Fruit fly (Drosophila melanogaster) whole organism, embryonic: ENCODE data around the gene CG13995.

Source experiments
- ATbp ChIP-seq: fragments of 200-800 bp; sonication (Bioruptor generic); optimal IDR thresholded peaks from 2 replicates; lab custom pipeline; 2017; ENCODE audit warnings: missing biosample characterization, mild to moderate bottlenecking, missing genetic modification characterization, missing genetic modification reagents
- Adf1 ChIP-seq: fragments of 200-800 bp; sonication (Bioruptor generic); IDR thresholded peaks from 2 replicates; pipeline ENCODE4 v1.3.6; 2022; ENCODE audit warnings: missing biosample characterization, missing genetic modification characterization
- Atf-2 ChIP-seq: fragments of 200-800 bp; sonication (Bioruptor generic); optimal IDR thresholded peaks from 2 replicates; lab custom pipeline; 2016; ENCODE audit warnings: missing biosample characterization, missing genetic modification characterization
- BEAF-32 ChIP-seq: fragments of 200-800 bp; sonication (Bioruptor generic); optimal IDR thresholded peaks from 3 replicates; lab custom pipeline; 2017; ENCODE audit warnings: missing biosample characterization, missing genetic modification characterization, mild to moderate bottlenecking, moderate library complexity, missing genetic modification reagents
- CG10979 ChIP-seq: fragments of 200-800 bp; sonication (Bioruptor generic); optimal IDR thresholded peaks from 2 replicates; lab custom pipeline; 2018; ENCODE audit warnings: missing biosample characterization, mild to moderate bottlenecking, missing genetic modification characterization, moderate library complexity
- CG11085 ChIP-seq: fragments of 200-800 bp; sonication (Bioruptor generic); IDR thresholded peaks from 2 replicates; pipeline ENCODE4 v1.3.6; 2022; ENCODE audit warnings: missing biosample characterization, missing genetic modification characterization
- CG11504 ChIP-seq: fragments of 200-800 bp; sonication (Bioruptor generic); optimal IDR thresholded peaks from 3 replicates; lab custom pipeline; 2019; ENCODE audit warnings: missing biosample characterization, mild to moderate bottlenecking, missing genetic modification characterization, moderate library complexity
- CG11723 ChIP-seq: fragments of 200-800 bp; sonication (Bioruptor generic); optimal IDR thresholded peaks from 2 replicates; lab custom pipeline; 2017; ENCODE audit warnings: missing biosample characterization, mild to moderate bottlenecking, missing genetic modification characterization
- CG12155 ChIP-seq: fragments of 200-800 bp; sonication (Bioruptor generic); optimal IDR thresholded peaks from 3 replicates; lab custom pipeline; 2016; ENCODE audit warnings: missing biosample characterization, missing genetic modification characterization
- CG15514 ChIP-seq: fragments of 200-800 bp; sonication (Bioruptor generic); optimal IDR thresholded peaks from 3 replicates; lab custom pipeline; 2017; ENCODE audit warnings: missing biosample characterization, missing genetic modification characterization, mild to moderate bottlenecking, moderate library complexity, missing genetic modification reagents
- CG15601 ChIP-seq: fragments of 200-800 bp; sonication (Bioruptor generic); optimal IDR thresholded peaks from 3 replicates; lab custom pipeline; 2019; ENCODE audit warnings: missing biosample characterization, mild to moderate bottlenecking, missing genetic modification characterization, moderate library complexity
- CG1647 ChIP-seq: fragments of 200-800 bp; sonication (Bioruptor generic); optimal IDR thresholded peaks from 3 replicates; lab custom pipeline; 2016; ENCODE audit warnings: missing biosample characterization, missing genetic modification characterization
- CG16815 ChIP-seq: fragments of 200-800 bp; sonication (Bioruptor generic); optimal IDR thresholded peaks from 3 replicates; lab custom pipeline; 2017; ENCODE audit warnings: missing biosample characterization, mild to moderate bottlenecking, missing genetic modification characterization
- CG17385 ChIP-seq: fragments of 200-800 bp; sonication (Bioruptor generic); optimal IDR thresholded peaks from 3 replicates; lab custom pipeline; 2018; ENCODE audit warnings: missing biosample characterization, mild to moderate bottlenecking, missing genetic modification characterization
- CG32772 ChIP-seq: fragments of 200-800 bp; sonication (Bioruptor generic); IDR thresholded peaks from 2 replicates; pipeline ENCODE4 v1.3.6; 2022; ENCODE audit warnings: missing biosample characterization, missing genetic modification characterization
- CG3281 ChIP-seq: fragments of 200-800 bp; sonication (Bioruptor generic); optimal IDR thresholded peaks from 3 replicates; lab custom pipeline; 2017; ENCODE audit warnings: missing biosample characterization, mild to moderate bottlenecking, missing genetic modification characterization
- CG3407 ChIP-seq: fragments of 200-800 bp; sonication (Bioruptor generic); optimal IDR thresholded peaks from 2 replicates; lab custom pipeline; 2018; ENCODE audit warnings: missing biosample characterization, mild to moderate bottlenecking, missing genetic modification characterization
- CG4424 ChIP-seq: fragments of 200-800 bp; sonication (Bioruptor generic); optimal IDR thresholded peaks from 3 replicates; lab custom pipeline; 2016; ENCODE audit warnings: missing biosample characterization, missing genetic modification characterization
- CG4617 ChIP-seq: fragments of 200-800 bp; sonication (Bioruptor generic); optimal IDR thresholded peaks from 3 replicates; lab custom pipeline; 2016; ENCODE audit warnings: missing biosample characterization, missing genetic modification characterization, borderline replicate concordance
- CG4820 ChIP-seq: fragments of 200-800 bp; sonication (Bioruptor generic); optimal IDR thresholded peaks from 3 replicates; lab custom pipeline; 2016; ENCODE audit warnings: missing biosample characterization, missing genetic modification characterization
- CG6175 ChIP-seq: fragments of 200-800 bp; sonication (Bioruptor generic); IDR thresholded peaks from 3 replicates; pipeline ENCODE4 v1.3.6; 2022; ENCODE audit warnings: missing biosample characterization, missing genetic modification characterization
- CG6654 ChIP-seq: fragments of 200-800 bp; sonication (Bioruptor generic); optimal IDR thresholded peaks from 2 replicates; lab custom pipeline; 2017; ENCODE audit warnings: missing biosample characterization, mild to moderate bottlenecking, missing genetic modification characterization
- CG9727 ChIP-seq: fragments of 200-800 bp; sonication (Bioruptor generic); optimal IDR thresholded peaks from 3 replicates; lab custom pipeline; 2017; ENCODE audit warnings: missing biosample characterization, mild to moderate bottlenecking, missing genetic modification characterization
- CrebB ChIP-seq: fragments of 200-800 bp; sonication (Bioruptor generic); optimal IDR thresholded peaks from 3 replicates; lab custom pipeline; 2018; ENCODE audit warnings: missing biosample characterization, mild to moderate bottlenecking, missing genetic modification characterization
- Dek ChIP-seq: fragments of 200-800 bp; sonication (Bioruptor generic); optimal IDR thresholded peaks from 3 replicates; lab custom pipeline; 2019; ENCODE audit warnings: missing biosample characterization, mild to moderate bottlenecking, missing genetic modification characterization, moderate library complexity
- Doc2 ChIP-seq: fragments of 200-800 bp; sonication (Bioruptor generic); IDR thresholded peaks from 2 replicates; pipeline ENCODE4 v1.3.6; 2022; ENCODE audit warnings: missing biosample characterization, missing genetic modification characterization
- GATAe ChIP-seq: fragments of 200-800 bp; sonication (Bioruptor generic); conservative IDR thresholded peaks from 2 replicates; pipeline ENCODE4 v1.3.6; 2022; ENCODE audit warnings: missing biosample characterization, missing genetic modification characterization
- HLH54F ChIP-seq: fragments of 200-800 bp; sonication (Bioruptor generic); optimal IDR thresholded peaks from 3 replicates; lab custom pipeline; 2016; ENCODE audit warnings: missing biosample characterization, missing genetic modification characterization
- Hand ChIP-seq: fragments of 200-800 bp; sonication (Bioruptor generic); optimal IDR thresholded peaks from 2 replicates; lab custom pipeline; 2017; ENCODE audit warnings: mild to moderate bottlenecking, missing biosample characterization, missing genetic modification reagents, missing genetic modification characterization
- Hmr ChIP-seq: fragments of 200-800 bp; sonication (Bioruptor generic); optimal IDR thresholded peaks from 3 replicates; lab custom pipeline; 2017; ENCODE audit warnings: mild to moderate bottlenecking, missing biosample characterization, missing genetic modification reagents, missing genetic modification characterization
- Poxn ChIP-seq: fragments of 200-800 bp; sonication (Bioruptor generic); IDR thresholded peaks from 2 replicates; pipeline ENCODE4 v1.3.6; 2022; ENCODE audit warnings: missing biosample characterization, missing genetic modification characterization
- Sox102F ChIP-seq: fragments of 200-800 bp; sonication (Bioruptor generic); optimal IDR thresholded peaks from 2 replicates; lab custom pipeline; 2018; ENCODE audit warnings: missing biosample characterization, mild to moderate bottlenecking, missing genetic modification characterization, moderate library complexity
- Sry-δ ChIP-seq: fragments of 200-800 bp; sonication (Bioruptor generic); optimal IDR thresholded peaks from 2 replicates; lab custom pipeline; 2016; ENCODE audit warnings: missing biosample characterization, missing genetic modification characterization
- Trl ChIP-seq, 3 experiments: fragments of >200 bp in 2 of 3; fragments of 200-800 bp in 1 of 3; sonication (Bioruptor generic) in 1 of 3; optimal IDR thresholded peaks; 2 replicates in 1 of 3; 3 replicates in 2 of 3; lab custom pipeline; 2016 to 2017; ENCODE audit warnings: missing biosample characterization in 1 of 3, missing genetic modification characterization in 1 of 3
- gcm2 ChIP-seq: fragments of 200-800 bp; sonication (Bioruptor generic); optimal IDR thresholded peaks from 2 replicates; lab custom pipeline; 2016; ENCODE audit warnings: missing biosample characterization, missing genetic modification characterization
- gro ChIP-seq: fragments of 200-800 bp; sonication (Bioruptor generic); optimal IDR thresholded peaks from 2 replicates; lab custom pipeline; 2016; ENCODE audit warnings: missing biosample characterization, missing genetic modification characterization
- jing ChIP-seq: fragments of 200-800 bp; sonication (Bioruptor generic); optimal IDR thresholded peaks from 2 replicates; lab custom pipeline; 2018; ENCODE audit warnings: missing biosample characterization, mild to moderate bottlenecking, missing genetic modification characterization
- jumu ChIP-seq: fragments of 200-800 bp; sonication (Bioruptor generic); optimal IDR thresholded peaks from 3 replicates; lab custom pipeline; 2016; ENCODE audit warnings: missing biosample characterization, missing genetic modification characterization
- kni ChIP-seq: fragments of 200-800 bp; sonication (Bioruptor generic); optimal IDR thresholded peaks from 3 replicates; lab custom pipeline; 2017; ENCODE audit warnings: mild to moderate bottlenecking, missing biosample characterization, missing genetic modification reagents, missing genetic modification characterization
- nmo ChIP-seq: fragments of 200-800 bp; sonication (Bioruptor generic); optimal IDR thresholded peaks from 2 replicates; lab custom pipeline; 2018; ENCODE audit warnings: missing biosample characterization, mild to moderate bottlenecking, missing genetic modification characterization, moderate library complexity
- oc ChIP-seq: fragments of 200-800 bp; sonication (Bioruptor generic); optimal IDR thresholded peaks from 2 replicates; lab custom pipeline; 2018; ENCODE audit warnings: missing biosample characterization, mild to moderate bottlenecking, missing genetic modification characterization, moderate library complexity
- onecut ChIP-seq: fragments of 200-800 bp; sonication (Bioruptor generic); IDR thresholded peaks from 2 replicates; pipeline ENCODE4 v1.3.6; 2022; ENCODE audit warnings: missing biosample characterization, missing genetic modification characterization
- pfk ChIP-seq: fragments of 200-800 bp; sonication (Bioruptor generic); optimal IDR thresholded peaks from 2 replicates; lab custom pipeline; 2018; ENCODE audit warnings: missing biosample characterization, mild to moderate bottlenecking, missing genetic modification characterization, moderate library complexity
- slp2 ChIP-seq: fragments of 200-800 bp; sonication (Bioruptor generic); optimal IDR thresholded peaks from 2 replicates; lab custom pipeline; 2016; ENCODE audit warnings: missing biosample characterization, missing genetic modification characterization
- tap ChIP-seq: fragments of 200-800 bp; optimal IDR thresholded peaks from 3 replicates; lab custom pipeline; 2019; ENCODE audit warnings: missing biosample characterization, mild to moderate bottlenecking, missing genetic modification characterization, moderate library complexity
- tin ChIP-seq: fragments of 200-800 bp; sonication (Bioruptor generic); optimal IDR thresholded peaks from 3 replicates; lab custom pipeline; 2016; ENCODE audit warnings: missing biosample characterization, missing genetic modification characterization
- twi ChIP-seq: fragments of 200-800 bp; optimal IDR thresholded peaks from 2 replicates; lab custom pipeline; 2019; ENCODE audit warnings: missing biosample characterization, mild to moderate bottlenecking, missing genetic modification characterization, moderate library complexity
- vnd ChIP-seq: fragments of 200-800 bp; sonication (Bioruptor generic); IDR thresholded peaks from 3 replicates; pipeline ENCODE4 v1.3.6; 2022; ENCODE audit warnings: missing biosample characterization, missing genetic modification characterization; ENCODE audit not compliant: partially characterized antibody

CG13995 gene

dm6 chr2L:6062382-6063082, 8.4 kb downstream of the CG13995 start, which contains the start of the genes ND-51 and CG13994 (continued):
- TF ChIP-seq vnd: no peak
- TF ChIP-seq Sox102F: peak; percentile 83
- no peak for TF ChIP-seq Hand (GFP tag; lab: Kevin White, UChicago)
- TF ChIP-seq Adf1: peak; percentile 56; the same call in 1 of the 2 replicates
- TF ChIP-seq slp2: peak; percentile 67
- TF ChIP-seq CG3281: peak; percentile 80
- TF ChIP-seq CG6175 (GFP tag; lab: Robert Waterston, UW): peak; percentile 45; the same call in 1 of the 3 replicates
- TF ChIP-seq CG4820 (GFP tag; lab: Kevin White, UChicago): peak; percentile 82
- peak; percentile 75 for TF ChIP-seq kni (GFP tag; lab: Kevin White, UChicago)
- TF ChIP-seq Atf-2 (GFP tag; lab: Kevin White, UChicago): peak; percentile 85
- peak; percentile 71 for TF ChIP-seq Sry-δ (GFP tag; lab: Kevin White, UChicago)
- peak; percentile 3 for TF ChIP-seq CG6654 (GFP tag; lab: Kevin White, UChicago)
- peak; percentile 2 for TF ChIP-seq gcm2 (GFP tag; lab: Kevin White, UChicago)
- peak; percentile 84 for TF ChIP-seq HLH54F (GFP tag; lab: Kevin White, UChicago)
- TF ChIP-seq CG1647 (GFP tag; lab: Kevin White, UChicago): peak; percentile 83
- no peak for TF ChIP-seq Trl (optimal IDR thresholded peaks at IDR 0.05; lab: Kevin White, UChicago)
- TF ChIP-seq Trl (GFP tag; optimal IDR thresholded peaks at IDR 0.05; lab: Kevin White, UChicago): peak; percentile 89
- peak; percentile 89 for TF ChIP-seq nmo (GFP tag; lab: Kevin White, UChicago)
- peak; percentile 87 for TF ChIP-seq gro (GFP tag; lab: Kevin White, UChicago)
- TF ChIP-seq BEAF-32: peak; percentile 58
- peak; percentile 76 for TF ChIP-seq CG10979 (tag; lab: Kevin White, UChicago)
- TF ChIP-seq CG12155: peak; percentile 81
- TF ChIP-seq oc (tag; lab: Kevin White, UChicago): peak; percentile 78
- 0 out of 2 replicates have a peak, but pooled peaks have one; percentile 14 for TF ChIP-seq GATAe (GFP tag; lab: Robert Waterston, UW)
- TF ChIP-seq CG11723 (GFP tag; lab: Kevin White, UChicago): peak; percentile 75
- TF ChIP-seq CG9727 (GFP tag; lab: Kevin White, UChicago): peak; percentile 83
- TF ChIP-seq jing (GFP tag; lab: Kevin White, UChicago): no peak
- TF ChIP-seq tap: no peak
- TF ChIP-seq CG4424 (GFP tag; lab: Kevin White, UChicago): peak; percentile 71
- peak; percentile 71 for TF ChIP-seq CG32772 (GFP tag; lab: Robert Waterston, UW)
- peak; percentile 71 for TF ChIP-seq Dek (tag; lab: Kevin White, UChicago)
- peak; percentile 60 for TF ChIP-seq CG17385
- TF ChIP-seq onecut (GFP tag; lab: Robert Waterston, UW): peak; percentile 41; the same call in 1 of the 2 replicates
- peak; percentile 35 for TF ChIP-seq CrebB (tag; lab: Kevin White, UChicago)
- TF ChIP-seq Doc2 (GFP tag; lab: Robert Waterston, UW): no peak
- peak; percentile 85 for TF ChIP-seq tin (GFP tag; lab: Kevin White, UChicago)
- TF ChIP-seq jumu (GFP tag; lab: Kevin White, UChicago): peak; percentile 86
- peak; percentile 63 for TF ChIP-seq twi (tag; lab: Kevin White, UChicago)
- no peak for TF ChIP-seq ATbp (GFP tag; lab: Kevin White, UChicago)
- TF ChIP-seq CG11504 (tag; lab: Kevin White, UChicago): no peak
- TF ChIP-seq Poxn (GFP tag; lab: Robert Waterston, UW): 0 out of 2 replicates have a peak, but pooled peaks have one; percentile 54
- TF ChIP-seq pfk (GFP tag; lab: Kevin White, UChicago): peak; percentile 52
- peak; percentile 82 for TF ChIP-seq Hmr
- peak; percentile 73 for TF ChIP-seq CG4617
- TF ChIP-seq CG11085: peak; percentile 82
- peak; percentile 54 for TF ChIP-seq CG16815
- peak; percentile 39 for TF ChIP-seq CG3407 (GFP tag; lab: Kevin White, UChicago)
- peak; percentile 84 for TF ChIP-seq CG15514 (GFP tag; lab: Kevin White, UChicago)
- peak; percentile 83 for TF ChIP-seq CG15601
